Worm (Caenorhabditis elegans) whole organism, L4 larva: Measurements from ENCODE around the gene agt-2.

Source experiments
- F10B5.3 ChIP-seq: sonication (generic microtip); optimal IDR thresholded peaks from 2 replicates; lab custom pipeline; 2016; ENCODE audit warnings: mild to moderate bottlenecking, missing genetic modification characterization, missing compliant biosample characterization
- F26F4.8 ChIP-seq: fragments of 200-800 bp; sonication (Bioruptor generic); conservative IDR thresholded peaks from 2 replicates; pipeline ENCODE4 v1.3.6; 2022; ENCODE audit warnings: missing genetic modification characterization, missing compliant biosample characterization
- F49E8.2 ChIP-seq: sonication (generic microtip); optimal IDR thresholded peaks from 2 replicates; lab custom pipeline; 2016; ENCODE audit warnings: missing compliant biosample characterization, mild to moderate bottlenecking, missing genetic modification characterization, borderline replicate concordance
- T26A8.4 ChIP-seq: fragments of 200-800 bp; sonication (Bioruptor generic); IDR thresholded peaks from 2 replicates; pipeline ENCODE4 v1.3.6; 2022; ENCODE audit warnings: missing genetic modification characterization, missing compliant biosample characterization
- Y48G9A.11 ChIP-seq: fragments of 200-800 bp; sonication (Bioruptor generic); IDR thresholded peaks from 2 replicates; pipeline ENCODE4 v1.3.6; 2022; ENCODE audit warnings: missing genetic modification reagents, missing genetic modification characterization, missing compliant biosample characterization
- Y75B8A.6 ChIP-seq: fragments of 200-800 bp; sonication (Bioruptor generic); IDR thresholded peaks from 2 replicates; pipeline ENCODE4 v1.3.6; 2022; ENCODE audit warnings: missing genetic modification reagents, missing genetic modification characterization, missing compliant biosample characterization
- ZK337.2 ChIP-seq: fragments of 200-800 bp; sonication (Bioruptor generic); IDR thresholded peaks from 2 replicates; pipeline ENCODE4 v1.3.6; 2022; ENCODE audit warnings: missing genetic modification reagents, missing genetic modification characterization, missing compliant biosample characterization
- arid-1 ChIP-seq: fragments of 200-800 bp; sonication (Bioruptor generic); conservative IDR thresholded peaks from 2 replicates; pipeline ENCODE4 v1.3.6; 2022; ENCODE audit warnings: missing genetic modification reagents, missing genetic modification characterization, missing compliant biosample characterization
- attf-4 ChIP-seq: sonication (generic microtip); optimal IDR thresholded peaks from 3 replicates; lab custom pipeline; 2017; ENCODE audit warnings: missing biosample characterization, missing genetic modification characterization
- ceh-20 ChIP-seq: fragments of 200-800 bp; sonication (Bioruptor generic); IDR thresholded peaks from 2 replicates; pipeline ENCODE4 v1.3.6; 2022; ENCODE audit warnings: missing genetic modification reagents, missing genetic modification characterization, missing compliant biosample characterization
- ctbp-1 ChIP-seq: fragments of 200-800 bp; sonication (Bioruptor generic); IDR thresholded peaks from 2 replicates; pipeline ENCODE4 v1.3.6; 2022; ENCODE audit warnings: missing genetic modification reagents, missing genetic modification characterization, missing compliant biosample characterization
- daf-16 ChIP-seq, 3 experiments: sonication (generic microtip); optimal IDR thresholded peaks; 2 replicates each; lab custom pipeline; 2016 to 2017; ENCODE audit warnings: missing genetic modification characterization in 3 of 3, missing genetic modification reagents in 3 of 3, mild to moderate bottlenecking in 2 of 3, missing compliant biosample characterization in 2 of 3, missing biosample characterization in 1 of 3, moderate library complexity in 1 of 3
- dmd-6 ChIP-seq: fragments of 200-800 bp; sonication (Bioruptor generic); IDR thresholded peaks from 2 replicates; pipeline ENCODE4 v1.3.6; 2022; ENCODE audit warnings: missing genetic modification reagents, missing genetic modification characterization, missing compliant biosample characterization
- dmd-8 ChIP-seq: fragments of 200-800 bp; sonication (Bioruptor generic); IDR thresholded peaks from 2 replicates; pipeline ENCODE4 v1.3.6; 2022; ENCODE audit warnings: missing genetic modification characterization, missing compliant biosample characterization
- duxl-1 ChIP-seq: sonication (generic microtip); optimal IDR thresholded peaks from 2 replicates; lab custom pipeline; 2016; ENCODE audit warnings: mild to moderate bottlenecking, missing genetic modification characterization, moderate library complexity, missing compliant biosample characterization; ENCODE audit not compliant: poor library complexity
- egl-27 ChIP-seq: sonication (generic microtip); optimal IDR thresholded peaks from 3 replicates; lab custom pipeline; 2017; ENCODE audit warnings: missing biosample characterization, missing genetic modification reagents, missing genetic modification characterization
- egl-43 ChIP-seq: fragments of 200-800 bp; sonication (Bioruptor generic); IDR thresholded peaks from 2 replicates; pipeline ENCODE4 v1.3.6; 2022; ENCODE audit warnings: missing genetic modification reagents, missing genetic modification characterization, missing compliant biosample characterization
- hif-1 ChIP-seq, 2 experiments: sonication (generic microtip); optimal IDR thresholded peaks; 2 replicates each; lab custom pipeline; 2016 to 2017; ENCODE audit warnings: missing compliant biosample characterization in 2 of 2, missing genetic modification characterization in 2 of 2, missing genetic modification reagents in 2 of 2, missing genotype in 2 of 2, mild to moderate bottlenecking in 1 of 2
- hlh-11 ChIP-seq: fragments of 200-800 bp; sonication (Bioruptor generic); optimal IDR thresholded peaks from 2 replicates; lab custom pipeline; 2018; ENCODE audit warnings: mild to moderate bottlenecking, missing genetic modification characterization, missing compliant biosample characterization
- lim-7 ChIP-seq: fragments of 200-800 bp; sonication (Bioruptor generic); IDR thresholded peaks from 2 replicates; pipeline ENCODE4 v1.3.6; 2022; ENCODE audit warnings: missing genetic modification characterization, missing compliant biosample characterization
- lin-1 ChIP-seq: fragments of 200-800 bp; sonication (Bioruptor generic); IDR thresholded peaks from 2 replicates; pipeline ENCODE4 v1.3.6; 2022; ENCODE audit warnings: missing genetic modification reagents, missing genetic modification characterization, missing compliant biosample characterization
- lin-13 ChIP-seq: fragments of 150-350 bp; optimal IDR thresholded peaks from 2 replicates; lab custom pipeline; 2014; ENCODE audit warnings: missing biosample characterization, missing genetic modification reagents, missing genetic modification characterization
- lin-29 ChIP-seq: fragments of 200-800 bp; sonication (Bioruptor generic); IDR thresholded peaks from 2 replicates; pipeline ENCODE4 v1.3.6; 2022; ENCODE audit warnings: missing genetic modification reagents, missing genetic modification characterization, missing compliant biosample characterization
- lsy-2 ChIP-seq, 2 experiments: fragments of 150-350 bp in 1 of 2; sonication (generic microtip) in 1 of 2; optimal IDR thresholded peaks; 2 replicates each; lab custom pipeline; 2014 to 2017; ENCODE audit warnings: missing biosample characterization in 2 of 2, missing genetic modification characterization in 2 of 2
- madf-5 ChIP-seq, 2 experiments: fragments of 200-800 bp; sonication (Bioruptor generic); IDR thresholded peaks; 2 replicates each; pipeline ENCODE4 v1.3.6; 2022; ENCODE audit warnings: missing compliant biosample characterization in 2 of 2, missing genetic modification characterization in 2 of 2
- mdl-1 ChIP-seq, 2 experiments: fragments of 150-350 bp in 1 of 2; sonication (generic microtip) in 1 of 2; optimal IDR thresholded peaks; 2 replicates each; lab custom pipeline; 2014 to 2017; ENCODE audit warnings: missing biosample characterization in 2 of 2, missing genetic modification characterization in 2 of 2
- mdt-29 ChIP-seq: fragments of 200-800 bp; sonication (Bioruptor generic); IDR thresholded peaks from 2 replicates; pipeline ENCODE4 v1.3.6; 2022; ENCODE audit warnings: missing genetic modification reagents, missing genetic modification characterization, missing compliant biosample characterization
- mep-1 ChIP-seq: fragments of 150-350 bp; sonication (generic microtip); optimal IDR thresholded peaks from 3 replicates; lab custom pipeline; 2014; ENCODE audit warnings: missing biosample characterization, missing genetic modification characterization
- mes-2 ChIP-seq: sonication (generic microtip); optimal IDR thresholded peaks from 2 replicates; lab custom pipeline; 2016; ENCODE audit warnings: missing genotype, mild to moderate bottlenecking, missing genetic modification characterization, missing compliant biosample characterization; ENCODE audit not compliant: poor library complexity, severe bottlenecking
- mxl-2 ChIP-seq: fragments of 200-800 bp; sonication (Bioruptor generic); conservative IDR thresholded peaks from 2 replicates; pipeline ENCODE4 v1.3.6; 2022; ENCODE audit warnings: missing genetic modification reagents, missing genetic modification characterization, missing compliant biosample characterization
- nhr-102 ChIP-seq: sonication (generic microtip); optimal IDR thresholded peaks from 2 replicates; lab custom pipeline; 2016; ENCODE audit warnings: mild to moderate bottlenecking, missing genetic modification characterization, moderate library complexity, missing compliant biosample characterization
- nhr-11 ChIP-seq: fragments of 150-350 bp; optimal IDR thresholded peaks from 2 replicates; lab custom pipeline; 2014; ENCODE audit warnings: missing biosample characterization, missing genetic modification characterization
- nhr-111 ChIP-seq: fragments of 200-800 bp; sonication (Bioruptor generic); optimal IDR thresholded peaks from 2 replicates; lab custom pipeline; 2018; ENCODE audit warnings: mild to moderate bottlenecking, missing genetic modification characterization, missing compliant biosample characterization
- nhr-237 ChIP-seq: sonication (generic microtip); optimal IDR thresholded peaks from 2 replicates; lab custom pipeline; 2017; ENCODE audit warnings: missing biosample characterization, missing genetic modification characterization
- nhr-41 ChIP-seq: fragments of 200-800 bp; sonication (Bioruptor generic); IDR thresholded peaks from 2 replicates; pipeline ENCODE4 v1.3.6; 2022; ENCODE audit warnings: missing genetic modification reagents, missing genetic modification characterization, missing compliant biosample characterization
- nhr-76 ChIP-seq: fragments of 150-350 bp; optimal IDR thresholded peaks from 2 replicates; lab custom pipeline; 2014; ENCODE audit warnings: missing biosample characterization, missing genetic modification characterization
- php-3 ChIP-seq: fragments of 200-800 bp; sonication (Bioruptor generic); IDR thresholded peaks from 2 replicates; pipeline ENCODE4 v1.3.6; 2022; ENCODE audit warnings: missing genetic modification reagents, missing genetic modification characterization, missing compliant biosample characterization
- saeg-2 ChIP-seq: fragments of 200-800 bp; sonication (Bioruptor generic); IDR thresholded peaks from 2 replicates; pipeline ENCODE4 v1.3.6; 2022; ENCODE audit warnings: missing genetic modification reagents, missing genetic modification characterization, missing compliant biosample characterization
- set-16 ChIP-seq: fragments of 200-800 bp; sonication (Bioruptor generic); IDR thresholded peaks from 2 replicates; pipeline ENCODE4 v1.3.6; 2022; ENCODE audit warnings: missing genetic modification reagents, missing genetic modification characterization, missing compliant biosample characterization
- skn-1 ChIP-seq: fragments of 150-350 bp; optimal IDR thresholded peaks from 2 replicates; lab custom pipeline; 2014; ENCODE audit warnings: missing biosample characterization, missing genetic modification characterization
- snpc-1.2 ChIP-seq: fragments of 200-800 bp; sonication (Bioruptor generic); IDR thresholded peaks from 2 replicates; pipeline ENCODE4 v1.3.6; 2022; ENCODE audit warnings: missing genetic modification reagents, missing genetic modification characterization, missing compliant biosample characterization
- spr-1 ChIP-seq: sonication (generic microtip); optimal IDR thresholded peaks from 2 replicates; lab custom pipeline; 2016; ENCODE audit warnings: mild to moderate bottlenecking, missing genetic modification characterization, missing compliant biosample characterization
- spr-3 ChIP-seq: fragments of 200-800 bp; sonication (Bioruptor generic); optimal IDR thresholded peaks from 2 replicates; lab custom pipeline; 2018; ENCODE audit warnings: mild to moderate bottlenecking, missing genetic modification characterization, missing compliant biosample characterization
- tra-1 ChIP-seq: fragments of 200-800 bp; sonication (Bioruptor generic); IDR thresholded peaks from 2 replicates; pipeline ENCODE4 v1.3.6; 2022; ENCODE audit warnings: missing genetic modification reagents, missing genetic modification characterization, missing compliant biosample characterization
- zip-11 ChIP-seq: fragments of 200-800 bp; sonication (Bioruptor generic); IDR thresholded peaks from 2 replicates; pipeline ENCODE4 v1.3.6; 2022; ENCODE audit warnings: missing genetic modification characterization, missing compliant biosample characterization
- ztf-7 ChIP-seq: fragments of 150-350 bp; optimal IDR thresholded peaks from 2 replicates; lab custom pipeline; 2014; ENCODE audit warnings: missing biosample characterization, missing genetic modification characterization

Gene agt-2

DNA sequence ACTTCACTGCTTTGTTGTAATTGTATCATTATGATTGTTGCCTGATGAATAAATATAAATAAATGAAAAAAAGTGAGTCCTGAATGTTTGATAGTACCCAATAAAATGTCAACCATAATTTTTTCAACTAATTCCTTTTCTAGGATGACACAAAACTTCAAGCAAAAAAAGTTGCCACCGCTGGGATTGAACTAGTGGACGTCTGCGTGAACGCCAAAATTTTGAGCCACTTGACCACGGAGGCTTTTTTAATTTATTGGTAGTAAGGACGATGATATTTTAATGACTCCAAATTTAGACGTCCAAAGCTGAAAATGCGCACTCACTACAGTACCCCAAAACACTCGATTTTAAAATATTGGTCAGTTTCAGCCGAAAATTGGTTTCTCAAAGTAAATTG, 20.0 kb downstream of the agt-2 start (continued):
- TF ChIP-seq mdl-1 (tag; optimal IDR thresholded peaks at IDR 0.05; lab: Kevin White, UChicago), result no peak
- peak; percentile 69 for TF ChIP-seq nhr-102 (tag; lab: Kevin White, UChicago)
- TF ChIP-seq egl-43, result peak; percentile 86
- TF ChIP-seq madf-5 (GFP tag; IDR thresholded peaks at IDR 0.05; lab: Robert Waterston, UW), result peak; percentile 87 to 97
- peak; percentile 83 for TF ChIP-seq spr-3 (GFP tag; lab: Kevin White, UChicago)
- TF ChIP-seq attf-4, result no peak
- peak; percentile 24 for TF ChIP-seq F49E8.2 (tag; lab: Kevin White, UChicago)
- TF ChIP-seq zip-11, result peak; percentile 76
- TF ChIP-seq nhr-11 (tag; lab: Kevin White, UChicago), result no peak
- TF ChIP-seq lin-29, result peak; percentile 65; the same call in 1 of the 2 replicates
- TF ChIP-seq daf-16 (GFP tag; optimal IDR thresholded peaks at IDR 0.05; lab: Kevin White, UChicago), result peak; percentile 36 to 80
- peak; percentile 18 for TF ChIP-seq daf-16 (tag; optimal IDR thresholded peaks at IDR 0.05; lab: Kevin White, UChicago)
- peak; percentile 89 for TF ChIP-seq F26F4.8 (GFP tag; lab: Robert Waterston, UW)
- TF ChIP-seq mdt-29 (GFP tag; lab: Robert Waterston, UW), result peak; percentile 61
- peak; percentile 73; the same call in 1 of the 2 replicates for TF ChIP-seq lin-1 (GFP tag; lab: Robert Waterston, UW)
- TF ChIP-seq snpc-1.2 (GFP tag; lab: Robert Waterston, UW), result peak; percentile 83
- peak; percentile 68; the same call in 1 of the 2 replicates for TF ChIP-seq php-3
- TF ChIP-seq ceh-20 (GFP tag; lab: Robert Waterston, UW), result 0 out of 2 replicates have a peak, but pooled peaks have one; percentile 32
- no peak for TF ChIP-seq skn-1 (tag; lab: Kevin White, UChicago)
- peak; percentile 78 for TF ChIP-seq tra-1 (GFP tag; lab: Robert Waterston, UW)
- TF ChIP-seq F10B5.3 (tag; lab: Kevin White, UChicago), result peak; percentile 20
- TF ChIP-seq nhr-237 (tag; lab: Kevin White, UChicago), result no peak
- peak; percentile 75 for TF ChIP-seq saeg-2 (GFP tag; lab: Robert Waterston, UW)
- no peak for TF ChIP-seq nhr-76 (tag; lab: Kevin White, UChicago)
- peak in 1 of 2 experiments; percentile 37 for TF ChIP-seq lsy-2 (tag; optimal IDR thresholded peaks at IDR 0.05; lab: Kevin White, UChicago)
- peak; percentile 89 for TF ChIP-seq ctbp-1 (GFP tag; lab: Robert Waterston, UW)
- TF ChIP-seq duxl-1 (tag; lab: Kevin White, UChicago), result peak; percentile 61
- TF ChIP-seq lim-7 (GFP tag; lab: Robert Waterston, UW), result peak; percentile 98
- TF ChIP-seq hlh-11 (tag; lab: Kevin White, UChicago), result peak; percentile 7
- TF ChIP-seq mes-2, result peak; percentile 71
- peak; percentile 91 for TF ChIP-seq nhr-111 (GFP tag; lab: Kevin White, UChicago)
- TF ChIP-seq ZK337.2 (GFP tag; lab: Robert Waterston, UW), result peak; percentile 60; the same call in 1 of the 2 replicates
- peak; percentile 9 for TF ChIP-seq ztf-7 (tag; lab: Kevin White, UChicago)
- peak; percentile 93 for TF ChIP-seq Y75B8A.6 (GFP tag; lab: Robert Waterston, UW)
- no peak for TF ChIP-seq set-16
- peak; percentile 60; the same call in 1 of the 2 replicates for TF ChIP-seq Y48G9A.11 (GFP tag; lab: Robert Waterston, UW)
- peak; percentile 81 for TF ChIP-seq nhr-41 (GFP tag; lab: Robert Waterston, UW)
- TF ChIP-seq T26A8.4 (GFP tag; lab: Robert Waterston, UW), result peak; percentile 89
- TF ChIP-seq egl-27 (tag; lab: Kevin White, UChicago), result no peak
- TF ChIP-seq mxl-2 (GFP tag; lab: Robert Waterston, UW), result no peak
- TF ChIP-seq dmd-6 (GFP tag; lab: Robert Waterston, UW), result 0 out of 2 replicates have a peak, but pooled peaks have one; percentile 27
- TF ChIP-seq dmd-8, result peak; percentile 97
- TF ChIP-seq mep-1, result no peak
- peak in 1 of 2 experiments; percentile 62 for TF ChIP-seq hif-1 (tag; optimal IDR thresholded peaks at IDR 0.05; lab: Kevin White, UChicago)
- TF ChIP-seq arid-1 (GFP tag; lab: Robert Waterston, UW), result peak; percentile 96
- no peak for TF ChIP-seq lin-13 (GFP tag; lab: Kevin White, UChicago)
- peak; percentile 54 for TF ChIP-seq spr-1 (tag; lab: Kevin White, UChicago)
